Fruit fly (Drosophila melanogaster) whole organism, embryonic: ENCODE results near the gene Smu1.

Experiments used
- Adf1 ChIP-seq: fragments of 200-800 bp; sonication (Bioruptor generic); IDR thresholded peaks from 2 replicates; pipeline ENCODE4 v1.3.6; 2022; ENCODE audit warnings: missing biosample characterization, missing genetic modification characterization
- Antp ChIP-seq: fragments of 200-800 bp; sonication (Bioruptor generic); optimal IDR thresholded peaks from 3 replicates; lab custom pipeline; 2016; ENCODE audit warnings: missing biosample characterization, missing genetic modification characterization
- Bteb2 ChIP-seq: fragments of 200-800 bp; sonication (Bioruptor generic); optimal IDR thresholded peaks from 2 replicates; lab custom pipeline; 2016; ENCODE audit warnings: missing biosample characterization, missing genetic modification characterization
- CG12391 ChIP-seq: fragments of 200-800 bp; sonication (Bioruptor generic); optimal IDR thresholded peaks from 3 replicates; lab custom pipeline; 2018; ENCODE audit warnings: missing biosample characterization, mild to moderate bottlenecking, missing genetic modification characterization, moderate library complexity
- CG15073 ChIP-seq: fragments of 200-800 bp; sonication (Bioruptor generic); optimal IDR thresholded peaks from 2 replicates; lab custom pipeline; 2016; ENCODE audit warnings: missing biosample characterization, missing genetic modification characterization
- CG15601 ChIP-seq: fragments of 200-800 bp; sonication (Bioruptor generic); optimal IDR thresholded peaks from 3 replicates; lab custom pipeline; 2019; ENCODE audit warnings: missing biosample characterization, mild to moderate bottlenecking, missing genetic modification characterization, moderate library complexity
- CG1603 ChIP-seq: fragments of 200-800 bp; sonication (Bioruptor generic); optimal IDR thresholded peaks from 2 replicates; lab custom pipeline; 2019; ENCODE audit warnings: missing biosample characterization, mild to moderate bottlenecking, missing genetic modification characterization, moderate library complexity
- CG32772 ChIP-seq: fragments of 200-800 bp; sonication (Bioruptor generic); IDR thresholded peaks from 2 replicates; pipeline ENCODE4 v1.3.6; 2022; ENCODE audit warnings: missing biosample characterization, missing genetic modification characterization
- CG3726 ChIP-seq: fragments of 200-800 bp; sonication (Bioruptor generic); IDR thresholded peaks from 3 replicates; pipeline ENCODE4, ENCODE4 v1.3.6; 2022; ENCODE audit warnings: missing biosample characterization, missing genetic modification characterization
- CG4404 ChIP-seq: fragments of 200-800 bp; sonication (Bioruptor generic); IDR thresholded peaks from 2 replicates; pipeline ENCODE4 v1.3.6; 2022; ENCODE audit warnings: missing biosample characterization, missing genetic modification characterization
- CG4707 ChIP-seq: fragments of 200-800 bp; sonication (Bioruptor generic); optimal IDR thresholded peaks from 2 replicates; lab custom pipeline; 2018; ENCODE audit warnings: missing biosample characterization, mild to moderate bottlenecking, missing genetic modification characterization, moderate library complexity
- CG4820 ChIP-seq: fragments of 200-800 bp; sonication (Bioruptor generic); optimal IDR thresholded peaks from 3 replicates; lab custom pipeline; 2016; ENCODE audit warnings: missing biosample characterization, missing genetic modification characterization
- CG4854 ChIP-seq: fragments of 200-800 bp; sonication (Bioruptor generic); optimal IDR thresholded peaks from 2 replicates; lab custom pipeline; 2016; ENCODE audit warnings: missing biosample characterization, missing genetic modification characterization, inconsistent platforms
- CG5245 ChIP-seq: fragments of 200-800 bp; sonication (Bioruptor generic); optimal IDR thresholded peaks from 3 replicates; lab custom pipeline; 2016; ENCODE audit warnings: missing biosample characterization, missing genetic modification characterization
- CG7357 ChIP-seq: fragments of 200-800 bp; sonication (Bioruptor generic); IDR thresholded peaks from 3 replicates; pipeline ENCODE4 v1.3.6; 2022; ENCODE audit warnings: missing biosample characterization, missing genetic modification characterization
- CG8281 ChIP-seq: fragments of 200-800 bp; sonication (Bioruptor generic); optimal IDR thresholded peaks from 2 replicates; lab custom pipeline; 2018; ENCODE audit warnings: missing biosample characterization, mild to moderate bottlenecking, missing genetic modification characterization, moderate library complexity
- CG8924 ChIP-seq: fragments of 200-800 bp; optimal IDR thresholded peaks from 3 replicates; lab custom pipeline; 2019; ENCODE audit warnings: missing biosample characterization, mild to moderate bottlenecking, missing genetic modification characterization, moderate library complexity
- CG9215 ChIP-seq: fragments of 200-800 bp; sonication (Bioruptor generic); IDR thresholded peaks from 2 replicates; pipeline ENCODE4 v1.3.6; 2022; ENCODE audit warnings: missing biosample characterization, missing genetic modification characterization
- CG9727 ChIP-seq: fragments of 200-800 bp; sonication (Bioruptor generic); optimal IDR thresholded peaks from 3 replicates; lab custom pipeline; 2017; ENCODE audit warnings: missing biosample characterization, mild to moderate bottlenecking, missing genetic modification characterization
- Dek ChIP-seq: fragments of 200-800 bp; sonication (Bioruptor generic); optimal IDR thresholded peaks from 3 replicates; lab custom pipeline; 2019; ENCODE audit warnings: missing biosample characterization, mild to moderate bottlenecking, missing genetic modification characterization, moderate library complexity
- Hr51 ChIP-seq, 2 experiments: fragments of 200-800 bp; sonication (Bioruptor generic); optimal IDR thresholded peaks; 2 replicates in 1 of 2; 3 replicates in 1 of 2; lab custom pipeline; 2016 to 2018; ENCODE audit warnings: missing biosample characterization in 2 of 2, missing genetic modification characterization in 2 of 2, mild to moderate bottlenecking in 1 of 2, moderate library complexity in 1 of 2
- Med ChIP-seq: fragments of 200-800 bp; sonication (Bioruptor generic); peaks from one replicate; lab custom pipeline; 2016; ENCODE audit warnings: missing biosample characterization, missing genetic modification characterization, mild to moderate bottlenecking, inconsistent platforms, moderate library complexity
- Meics ChIP-seq: fragments of 200-800 bp; sonication (Bioruptor generic); optimal IDR thresholded peaks from 2 replicates; lab custom pipeline; 2017; ENCODE audit warnings: missing biosample characterization, mild to moderate bottlenecking, missing genetic modification characterization
- Mes4 ChIP-seq: fragments of 200-800 bp; sonication (Bioruptor generic); optimal IDR thresholded peaks from 2 replicates; lab custom pipeline; 2016; ENCODE audit warnings: missing biosample characterization, missing genetic modification characterization
- NfI ChIP-seq: fragments of 200-800 bp; sonication (Bioruptor generic); optimal IDR thresholded peaks from 3 replicates; lab custom pipeline; 2018; ENCODE audit warnings: missing biosample characterization, mild to moderate bottlenecking, missing genetic modification characterization, moderate library complexity
- Sox102F ChIP-seq: fragments of 200-800 bp; sonication (Bioruptor generic); optimal IDR thresholded peaks from 2 replicates; lab custom pipeline; 2018; ENCODE audit warnings: missing biosample characterization, mild to moderate bottlenecking, missing genetic modification characterization, moderate library complexity
- Trl ChIP-seq, 3 experiments: fragments of >200 bp in 2 of 3; fragments of 200-800 bp in 1 of 3; sonication (Bioruptor generic) in 1 of 3; optimal IDR thresholded peaks; 2 replicates in 1 of 3; 3 replicates in 2 of 3; lab custom pipeline; 2016 to 2017; ENCODE audit warnings: missing biosample characterization in 1 of 3, missing genetic modification characterization in 1 of 3
- bigmax ChIP-seq: fragments of 200-800 bp; sonication (Bioruptor generic); optimal IDR thresholded peaks from 2 replicates; lab custom pipeline; 2018; ENCODE audit warnings: missing biosample characterization, mild to moderate bottlenecking, missing genetic modification characterization
- chinmo ChIP-seq: fragments of 200-800 bp; sonication (Bioruptor generic); IDR thresholded peaks from 4 replicates; pipeline ENCODE4 v1.3.6; 2022; ENCODE audit warnings: missing biosample characterization, missing genetic modification characterization; ENCODE audit not compliant: partially characterized antibody
- en ChIP-seq: fragments of 200-800 bp; sonication (Bioruptor generic); optimal IDR thresholded peaks from 2 replicates; lab custom pipeline; 2016; ENCODE audit warnings: missing biosample characterization, missing genetic modification characterization
- ftz-f1 ChIP-seq: fragments of 200-800 bp; sonication (Bioruptor generic); optimal IDR thresholded peaks from 2 replicates; lab custom pipeline; 2016; ENCODE audit warnings: missing biosample characterization, missing genetic modification characterization
- gce ChIP-seq: fragments of 200-800 bp; sonication (Bioruptor generic); IDR thresholded peaks from 3 replicates; pipeline ENCODE4 v1.3.6; 2022; ENCODE audit warnings: missing biosample characterization, missing genetic modification characterization
- grau ChIP-seq: fragments of 200-800 bp; optimal IDR thresholded peaks from 3 replicates; lab custom pipeline; 2019; ENCODE audit warnings: missing biosample characterization, mild to moderate bottlenecking, missing genetic modification characterization, moderate library complexity
- gsb ChIP-seq: fragments of 200-800 bp; sonication (Bioruptor generic); IDR thresholded peaks from 2 replicates; pipeline ENCODE4 v1.3.6; 2022; ENCODE audit warnings: missing biosample characterization, missing genetic modification characterization
- ham ChIP-seq: fragments of 200-800 bp; sonication (Bioruptor generic); IDR thresholded peaks from 2 replicates; pipeline ENCODE4 v1.3.6; 2022; ENCODE audit warnings: missing biosample characterization, missing genetic modification characterization
- lov ChIP-seq, 2 experiments: fragments of 200-800 bp in 1 of 2; fragments of >200 bp in 1 of 2; sonication (Bioruptor generic) in 1 of 2; IDR thresholded peaks in 1 of 2; optimal IDR thresholded peaks in 1 of 2; 2 replicates in 1 of 2; 3 replicates in 1 of 2; pipeline versions ENCODE4 v1.3.6 to Lab custom; 2017 to 2022; ENCODE audit warnings: missing biosample characterization in 1 of 2, missing genetic modification characterization in 1 of 2
- luna ChIP-seq: fragments of 200-800 bp; sonication (Bioruptor generic); optimal IDR thresholded peaks from 2 replicates; lab custom pipeline; 2016; ENCODE audit warnings: missing biosample characterization, missing genetic modification characterization
- nmo ChIP-seq: fragments of 200-800 bp; sonication (Bioruptor generic); optimal IDR thresholded peaks from 2 replicates; lab custom pipeline; 2018; ENCODE audit warnings: missing biosample characterization, mild to moderate bottlenecking, missing genetic modification characterization, moderate library complexity
- org-1 ChIP-seq: fragments of 200-800 bp; sonication (Bioruptor generic); optimal IDR thresholded peaks from 2 replicates; lab custom pipeline; 2017; ENCODE audit warnings: missing biosample characterization, missing genetic modification characterization
- p53 ChIP-seq: fragments of 200-800 bp; sonication (Bioruptor generic); optimal IDR thresholded peaks from 2 replicates; lab custom pipeline; 2016; ENCODE audit warnings: missing biosample characterization, missing genetic modification characterization
- rib ChIP-seq: fragments of 200-800 bp; sonication (Bioruptor generic); IDR thresholded peaks from 2 replicates; pipeline ENCODE4 v1.3.6; 2022; ENCODE audit warnings: missing biosample characterization, missing genetic modification characterization
- schlank ChIP-seq: fragments of 200-800 bp; sonication (Bioruptor generic); optimal IDR thresholded peaks from 2 replicates; lab custom pipeline; 2018; ENCODE audit warnings: missing biosample characterization, mild to moderate bottlenecking, missing genetic modification characterization
- sens ChIP-seq: fragments of 200-800 bp; sonication (Bioruptor generic); peaks from one replicate; lab custom pipeline; 2016; ENCODE audit warnings: missing biosample characterization, missing genetic modification characterization
- vvl ChIP-seq: fragments of 200-800 bp; sonication (Bioruptor generic); IDR thresholded peaks from 2 replicates; pipeline ENCODE4 v1.3.6; 2022; ENCODE audit warnings: missing biosample characterization, missing genetic modification characterization
- zfh2 ChIP-seq: fragments of 200-800 bp; sonication (Bioruptor generic); optimal IDR thresholded peaks from 2 replicates; lab custom pipeline; 2016; ENCODE audit warnings: missing biosample characterization, missing genetic modification characterization

Gene Smu1

DNA sequence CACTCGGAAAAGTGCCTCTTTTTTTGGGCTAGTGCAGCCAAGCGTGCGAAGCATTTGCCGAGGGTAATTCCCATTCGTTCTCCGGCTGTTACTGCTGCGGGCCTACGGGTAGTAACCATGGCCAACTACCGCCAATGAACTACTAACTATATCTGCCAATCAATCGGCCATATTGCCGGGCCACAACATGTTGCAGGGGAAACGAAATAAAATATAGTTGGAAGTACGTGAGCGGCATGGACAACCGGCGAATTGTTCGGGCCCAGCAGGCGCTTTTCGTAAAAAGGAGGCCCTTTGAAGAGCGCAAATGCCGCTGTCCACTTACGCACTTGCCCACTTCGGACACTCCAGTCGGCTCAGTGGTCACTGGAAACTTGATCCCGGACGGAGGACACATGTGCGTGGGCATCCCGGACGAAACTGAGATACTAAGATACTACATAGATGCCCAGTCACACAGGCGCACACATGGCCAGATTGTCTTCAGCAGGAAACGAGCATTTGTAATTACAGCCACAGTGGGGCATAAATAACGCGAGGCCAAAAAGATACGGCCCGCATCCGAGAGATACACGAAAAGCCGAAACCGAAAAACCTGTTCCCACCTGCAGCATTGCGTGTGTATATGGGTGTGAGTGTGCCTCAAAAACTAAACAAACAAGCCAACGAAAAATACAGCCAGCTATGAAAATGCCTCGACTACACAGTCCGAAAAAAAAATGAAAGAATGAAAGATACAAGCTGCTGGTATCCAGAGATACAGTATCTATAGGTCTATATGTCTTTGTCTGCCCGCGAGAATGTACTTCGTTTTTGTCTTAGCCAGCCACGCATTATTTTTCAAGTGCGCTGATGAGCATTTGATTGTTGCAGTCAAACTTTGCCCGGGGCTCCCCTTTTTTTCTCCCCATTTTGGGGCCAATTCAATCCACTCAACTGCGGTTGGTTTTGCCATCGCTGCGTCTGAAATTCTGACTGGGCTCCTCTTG, 6.6 kb upstream of the Smu1 start (continued):
- TF ChIP-seq lov (optimal IDR thresholded peaks at IDR 0.05; lab: Kevin White, UChicago) (no peak), lov (GFP tag; IDR thresholded peaks at IDR 0.05; lab: Robert Waterston, UW) (no peak), luna (no peak), chinmo (GFP tag; lab: Robert Waterston, UW) (0 out of 4 replicates have a peak, but pooled peaks have one; percentile 59), Trl (optimal IDR thresholded peaks at IDR 0.05; lab: Kevin White, UChicago) (no peak), Trl (GFP tag; optimal IDR thresholded peaks at IDR 0.05; lab: Kevin White, UChicago) (no peak), gce (GFP tag; lab: Robert Waterston, UW) (no peak), Adf1 (GFP tag; lab: Robert Waterston, UW) (no peak), NfI (GFP tag; lab: Kevin White, UChicago) (peak; percentile 6), Meics (GFP tag; lab: Kevin White, UChicago) (peak; percentile 36), zfh2 (GFP tag; lab: Kevin White, UChicago) (no peak), CG4707 (GFP tag; lab: Kevin White, UChicago) (peak; percentile 18)

DNA sequence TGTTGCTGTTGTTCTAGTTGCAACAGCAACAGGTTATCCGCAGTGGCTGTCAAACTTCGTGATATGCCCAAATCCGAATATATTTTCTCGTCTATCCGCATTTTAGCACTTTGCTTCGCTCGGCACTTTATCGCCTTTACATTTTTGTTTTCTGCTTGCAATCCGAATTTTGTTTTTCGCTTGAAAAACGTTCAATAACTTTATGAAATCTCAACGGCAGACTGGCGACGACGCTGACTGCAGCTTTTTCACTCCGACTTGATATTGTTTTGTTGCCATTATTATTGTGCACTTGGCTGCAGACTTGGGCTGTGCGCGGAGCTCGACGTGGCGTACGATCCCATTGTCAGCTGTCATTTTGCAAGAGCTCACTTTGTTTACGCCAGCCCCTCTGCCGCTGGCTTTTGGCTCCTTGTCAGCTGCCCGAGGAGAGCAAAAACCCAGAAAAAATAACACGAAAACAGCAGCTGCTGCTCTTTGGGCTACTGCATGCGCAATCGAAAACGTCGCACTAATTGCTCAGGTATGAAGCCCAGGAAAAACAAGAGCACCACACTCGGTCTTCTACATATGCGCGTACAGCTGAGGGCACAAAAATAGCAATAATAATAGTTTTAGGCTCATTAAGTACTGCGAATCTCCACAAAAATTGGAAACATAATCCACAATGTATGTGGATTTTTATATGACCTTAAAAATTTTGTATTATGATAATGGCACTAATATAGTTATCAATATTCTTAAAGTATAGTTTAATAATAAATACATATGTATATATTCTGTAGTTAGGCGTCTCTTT, 5.2 kb upstream of the Smu1 start:
- TF ChIP-seq bigmax: no peak
- TF ChIP-seq CG32772 (GFP tag; lab: Robert Waterston, UW): no peak
- no peak for TF ChIP-seq ftz-f1 (GFP tag; lab: Kevin White, UChicago)
- no peak for TF ChIP-seq vvl (GFP tag; lab: Robert Waterston, UW)
- TF ChIP-seq Antp (GFP tag; lab: Kevin White, UChicago): no peak
- no peak for TF ChIP-seq CG4404 (GFP tag; lab: Robert Waterston, UW)
- no peak for TF ChIP-seq CG7357 (GFP tag; lab: Robert Waterston, UW)
- TF ChIP-seq nmo: no peak
- no peak for TF ChIP-seq schlank (tag; lab: Kevin White, UChicago)
- no peak for TF ChIP-seq en
- TF ChIP-seq gsb: no peak
- TF ChIP-seq CG8924 (tag; lab: Kevin White, UChicago): no peak
- no peak for TF ChIP-seq CG8281 (tag; lab: Kevin White, UChicago)
- no peak for TF ChIP-seq Dek (tag; lab: Kevin White, UChicago)
- TF ChIP-seq Med (GFP tag; lab: Kevin White, UChicago): peak; percentile 9
- no peak for TF ChIP-seq CG4854 (GFP tag; lab: Kevin White, UChicago)
- no peak for TF ChIP-seq org-1
- TF ChIP-seq CG9727 (GFP tag; lab: Kevin White, UChicago): no peak
- TF ChIP-seq Sox102F (GFP tag; lab: Kevin White, UChicago): no peak
- no peak for TF ChIP-seq Mes4
- TF ChIP-seq CG3726 (GFP tag; lab: Robert Waterston, UW): no peak
- TF ChIP-seq Bteb2: no peak
- TF ChIP-seq ham: no peak
- no peak for TF ChIP-seq CG1603
- no peak for TF ChIP-seq CG12391 (tag; lab: Kevin White, UChicago)
- TF ChIP-seq CG15601: no peak
- no peak for TF ChIP-seq rib (GFP tag; lab: Robert Waterston, UW)
- no peak for TF ChIP-seq CG15073 (GFP tag; lab: Kevin White, UChicago)
- TF ChIP-seq p53 (GFP tag; lab: Kevin White, UChicago): no peak
- TF ChIP-seq Hr51 (GFP tag; optimal IDR thresholded peaks at IDR 0.05; lab: Kevin White, UChicago): peak in 1 of 2 experiments; percentile 18
- TF ChIP-seq CG4820: no peak
- TF ChIP-seq sens (GFP tag; lab: Kevin White, UChicago): peak; percentile 48
- no peak for TF ChIP-seq CG9215
- peak; percentile 2 for TF ChIP-seq grau
- TF ChIP-seq CG5245 (GFP tag; lab: Kevin White, UChicago): no peak
